Worm (Caenorhabditis elegans): ENCODE data around the gene ttr-12.
A peak's percentile ranks its signal among the peaks of the same experiment; 100 is the strongest.

The ttr-12 gene

DNA sequence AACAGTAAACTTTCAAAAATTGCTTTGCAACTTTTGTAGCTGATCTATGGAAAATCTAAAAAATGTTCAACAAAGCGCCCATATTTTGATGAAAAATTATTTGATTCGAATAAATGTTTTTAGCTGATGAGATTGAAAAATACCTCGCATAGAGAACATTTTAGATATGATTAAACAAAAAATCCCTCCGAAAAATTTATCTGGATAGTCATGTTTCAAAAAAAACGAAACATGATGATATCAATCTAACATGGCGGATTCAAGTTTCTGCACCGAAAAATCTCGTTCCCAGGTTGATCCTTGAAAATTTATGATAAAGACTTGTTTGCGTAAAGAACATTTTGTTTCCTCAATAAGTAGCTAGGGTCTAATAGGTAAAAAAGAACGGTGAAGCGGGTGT is at the start of gene ttr-12:
ttr-12 (minus strand) TSS at position 101 of the 400 bp plus-strand sequence.
- TF ChIP-seq hmg-11 (tag; optimal IDR thresholded peaks at IDR 0.05) (no peak), nhr-43 (tag; optimal IDR thresholded peaks at IDR 0.05; ENCODE audit: poor library complexity, severe bottlenecking) (peak; percentile 7)

DNA sequence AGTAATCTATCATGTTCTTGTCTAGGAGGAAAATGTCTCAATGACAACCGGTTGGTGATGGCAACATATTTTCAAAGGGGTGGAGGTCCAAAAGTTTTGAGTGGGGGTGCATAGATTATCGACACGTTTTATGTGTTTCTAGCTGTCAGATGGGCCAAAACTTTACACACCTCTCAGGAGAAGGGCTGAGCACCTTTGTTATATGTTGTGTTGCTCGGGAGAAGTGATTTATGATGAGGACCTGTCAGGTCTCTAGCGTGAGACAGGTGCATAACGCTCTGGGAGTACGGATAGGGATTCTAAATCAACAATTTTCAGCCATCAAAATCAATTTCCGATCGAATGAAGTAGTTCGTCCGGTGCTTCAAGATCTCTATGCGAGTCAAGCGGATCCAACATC is 48.0 kb upstream of the ttr-12 start:
- no peak for TF ChIP-seq elt-2 (tag; optimal IDR thresholded peaks at IDR 0.05)

DNA sequence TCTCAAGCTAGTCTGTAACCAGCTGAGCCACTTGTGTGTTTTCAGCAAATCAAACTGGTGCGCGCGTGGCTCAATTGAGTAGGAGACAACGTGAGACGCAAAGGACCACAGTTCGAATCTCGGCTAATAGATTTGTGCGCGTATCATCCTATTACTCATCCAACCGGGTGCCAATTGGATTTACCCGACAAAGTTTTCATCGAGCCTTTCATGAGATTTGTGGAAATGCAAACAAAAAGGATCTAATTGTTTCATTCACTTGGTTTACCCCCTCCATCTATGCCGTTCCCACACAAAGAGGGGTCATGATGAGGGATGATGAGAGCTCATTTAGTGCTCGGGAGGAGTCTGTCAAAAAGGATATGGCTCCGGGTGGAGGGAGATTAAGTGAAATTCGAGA is 46.6 kb upstream of the ttr-12 start:
- TF ChIP-seq ama-1 (optimal IDR thresholded peaks at IDR 0.05) (no peak), tbx-2 (tag; optimal IDR thresholded peaks at IDR 0.05) (no peak), jun-1 (tag; optimal IDR thresholded peaks at IDR 0.05) (no peak), nfya-1 (tag; optimal IDR thresholded peaks at IDR 0.05; ENCODE audit: insufficient read depth) (no peak), lin-15B (tag; optimal IDR thresholded peaks at IDR 0.05) (no peak), nhr-23 (tag; optimal IDR thresholded peaks at IDR 0.05) (no peak), nhr-25 (tag; optimal IDR thresholded peaks at IDR 0.05) (no peak), ZK546.5 (tag; optimal IDR thresholded peaks at IDR 0.05) (no peak), eor-1 (tag; optimal IDR thresholded peaks at IDR 0.05) (no peak), ceh-9 (tag; optimal IDR thresholded peaks at IDR 0.05) (no peak), aly-2 (tag; optimal IDR thresholded peaks at IDR 0.05) (no peak), nhr-67 (tag; optimal IDR thresholded peaks at IDR 0.05) (no peak), nhr-77 (tag; optimal IDR thresholded peaks at IDR 0.05) (no peak), egl-27 (tag; optimal IDR thresholded peaks at IDR 0.05) (no peak), fkh-10 (GFP tag; optimal IDR thresholded peaks at IDR 0.05) (no peak)

DNA sequence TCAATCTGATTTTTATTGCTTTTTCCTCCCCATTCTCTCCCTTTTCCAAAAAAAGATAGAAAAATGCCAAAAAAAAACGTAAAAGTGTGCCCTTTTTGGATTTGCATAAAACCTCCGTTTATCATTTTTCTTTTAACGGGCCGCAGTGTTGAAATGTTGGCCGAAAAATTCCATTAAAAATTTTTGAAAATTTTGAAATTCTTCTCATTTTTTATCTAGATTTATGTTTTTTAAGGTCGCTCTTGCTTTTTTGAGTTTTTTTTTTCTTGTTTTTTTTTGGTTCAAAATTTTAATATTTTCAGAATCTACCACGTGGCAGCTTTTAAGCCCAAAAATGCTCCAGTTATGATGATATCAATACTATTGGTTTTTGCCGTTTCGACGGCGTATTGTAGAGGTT is 45.8 kb upstream of the ttr-12 start, which contains the start of gene mnr-1:
mnr-1 (plus strand) TSS at position 301 of the 400 bp plus-strand sequence.
- TF ChIP-seq daf-12 (tag; optimal IDR thresholded peaks at IDR 0.05) (no peak), R02D3.7 (tag; optimal IDR thresholded peaks at IDR 0.05) (no peak), nhr-12 (tag; optimal IDR thresholded peaks at IDR 0.05) (no peak), elt-2 (tag; optimal IDR thresholded peaks at IDR 0.05) (no peak), skn-1 (tag; optimal IDR thresholded peaks at IDR 0.05) (no peak), fkh-2 (tag; optimal IDR thresholded peaks at IDR 0.05) (no peak), tbx-2 (tag; optimal IDR thresholded peaks at IDR 0.05) (no peak), ceh-9 (tag; optimal IDR thresholded peaks at IDR 0.05) (no peak), lsy-12 (tag; optimal IDR thresholded peaks at IDR 0.05) (no peak), sea-2 (GFP tag; optimal IDR thresholded peaks at IDR 0.05) (no peak), ama-1 (optimal IDR thresholded peaks at IDR 0.05) (no peak), nhr-237 (tag; optimal IDR thresholded peaks at IDR 0.05) (no peak), fkh-10 (GFP tag; optimal IDR thresholded peaks at IDR 0.05) (no peak), elt-3 (tag; optimal IDR thresholded peaks at IDR 0.05) (no peak), hmg-11 (tag; optimal IDR thresholded peaks at IDR 0.05) (no peak), elt-1 (tag; optimal IDR thresholded peaks at IDR 0.05) (no peak), ztf-11 (tag; optimal IDR thresholded peaks at IDR 0.05) (no peak), ZK546.5 (tag; optimal IDR thresholded peaks at IDR 0.05) (no peak), pha-4 (tag; optimal IDR thresholded peaks at IDR 0.05) (no peak)

DNA sequence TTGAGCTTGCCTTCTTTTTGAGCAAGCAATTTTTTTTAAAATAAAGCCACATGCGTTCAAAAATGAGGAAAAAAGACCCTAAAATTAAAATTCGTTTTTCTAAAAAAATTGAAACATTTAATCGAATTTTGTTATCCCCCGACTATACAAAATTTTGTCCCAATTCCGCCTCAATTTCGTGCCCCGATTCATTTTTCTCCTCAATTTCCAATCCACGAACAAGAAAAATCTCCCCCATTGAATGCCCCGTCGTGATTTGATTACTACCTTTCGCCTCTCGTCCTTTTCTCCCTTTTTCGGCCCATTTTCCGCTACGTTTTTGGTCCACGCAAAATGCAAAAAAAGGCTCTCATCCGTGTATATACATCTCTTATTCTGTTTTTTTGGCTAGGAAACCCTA is 43.3 kb upstream of the ttr-12 start:
- TF ChIP-seq nhr-28 (tag; optimal IDR thresholded peaks at IDR 0.05), result no peak
- TF ChIP-seq ztf-11 (tag; optimal IDR thresholded peaks at IDR 0.05), result no peak
- TF ChIP-seq pqm-1 (tag; optimal IDR thresholded peaks at IDR 0.05), result no peak
- no peak for TF ChIP-seq sea-2 (GFP tag; optimal IDR thresholded peaks at IDR 0.05)
- TF ChIP-seq tbx-2 (tag; optimal IDR thresholded peaks at IDR 0.05), result no peak
- no peak for TF ChIP-seq egl-5 (tag; optimal IDR thresholded peaks at IDR 0.05)
- no peak for TF ChIP-seq zag-1 (tag; optimal IDR thresholded peaks at IDR 0.05)
- TF ChIP-seq hmg-11 (tag; optimal IDR thresholded peaks at IDR 0.05), result no peak
- no peak for TF ChIP-seq mdl-1 (tag; optimal IDR thresholded peaks at IDR 0.05)
- no peak for TF ChIP-seq snpc-4 (tag; optimal IDR thresholded peaks at IDR 0.05)
